Worm (Caenorhabditis elegans) whole organism, mixed stage, embryonic: ENCODE data around the gene dagl-2.

Experiments used
- ceh-43 ChIP-seq: fragments of 200-800 bp; sonication (Bioruptor generic); optimal IDR thresholded peaks from 2 replicates; lab custom pipeline; 2018; ENCODE audit warnings: mild to moderate bottlenecking, missing genetic modification characterization, moderate library complexity, missing compliant biosample characterization
- ces-1 ChIP-seq: fragments of 150-350 bp; optimal IDR thresholded peaks from 2 replicates; lab custom pipeline; 2014; ENCODE audit warnings: missing biosample characterization, missing genetic modification reagents, missing genetic modification characterization
- elt-3 ChIP-seq: fragments of 150-350 bp; optimal IDR thresholded peaks from 2 replicates; lab custom pipeline; 2014; ENCODE audit warnings: missing biosample characterization, missing genetic modification characterization
- lsy-2 ChIP-seq: fragments of 150-350 bp; optimal IDR thresholded peaks from 2 replicates; lab custom pipeline; 2014; ENCODE audit warnings: missing biosample characterization, missing genetic modification characterization
- nhr-12 ChIP-seq: fragments of 150-350 bp; optimal IDR thresholded peaks from 2 replicates; lab custom pipeline; 2014; ENCODE audit warnings: missing biosample characterization, missing genetic modification characterization
- pha-4 ChIP-seq: fragments of 150-350 bp; optimal IDR thresholded peaks from 2 replicates; lab custom pipeline; 2018; ENCODE audit warnings: missing biosample characterization, missing genetic modification reagents, missing genetic modification characterization
- ztf-11 ChIP-seq: fragments of 150-350 bp; optimal IDR thresholded peaks from 2 replicates; lab custom pipeline; 2014; ENCODE audit warnings: missing biosample characterization, missing genetic modification characterization

DNA sequence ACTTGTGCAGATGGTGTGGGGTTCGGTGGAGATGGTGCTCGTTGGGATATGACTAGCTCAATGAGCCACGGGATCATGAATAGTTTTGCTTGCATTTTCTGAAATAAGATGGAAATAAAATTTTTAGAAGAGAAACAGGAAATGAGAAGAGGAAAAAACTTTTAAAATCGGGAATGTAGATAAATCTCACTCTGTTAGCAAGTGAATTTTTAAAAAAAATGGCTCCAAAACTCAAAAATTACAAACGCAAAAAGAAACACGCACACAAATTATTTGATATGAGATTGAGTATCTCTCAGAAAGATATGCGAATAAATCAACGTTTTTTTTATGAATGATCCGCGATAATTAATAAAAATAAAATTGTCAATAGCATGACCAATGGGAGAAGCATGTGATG lies 25.1 kb downstream of the dagl-2 start, which contains the start of gene T17H7.7:
- no peak for TF ChIP-seq ceh-43 (GFP tag; lab: Kevin White, UChicago)
- TF ChIP-seq ztf-11, result no peak
- no peak for TF ChIP-seq ces-1
- TF ChIP-seq pha-4 (tag; lab: Kevin White, UChicago), result no peak
- TF ChIP-seq elt-3 (tag; lab: Kevin White, UChicago), result no peak
- TF ChIP-seq nhr-12 (tag; lab: Kevin White, UChicago), result no peak
- no peak for TF ChIP-seq lsy-2 (tag; lab: Kevin White, UChicago)
